Fruit fly (Drosophila melanogaster): ENCODE data around the gene Prp4k.

Prp4k gene

DNA sequence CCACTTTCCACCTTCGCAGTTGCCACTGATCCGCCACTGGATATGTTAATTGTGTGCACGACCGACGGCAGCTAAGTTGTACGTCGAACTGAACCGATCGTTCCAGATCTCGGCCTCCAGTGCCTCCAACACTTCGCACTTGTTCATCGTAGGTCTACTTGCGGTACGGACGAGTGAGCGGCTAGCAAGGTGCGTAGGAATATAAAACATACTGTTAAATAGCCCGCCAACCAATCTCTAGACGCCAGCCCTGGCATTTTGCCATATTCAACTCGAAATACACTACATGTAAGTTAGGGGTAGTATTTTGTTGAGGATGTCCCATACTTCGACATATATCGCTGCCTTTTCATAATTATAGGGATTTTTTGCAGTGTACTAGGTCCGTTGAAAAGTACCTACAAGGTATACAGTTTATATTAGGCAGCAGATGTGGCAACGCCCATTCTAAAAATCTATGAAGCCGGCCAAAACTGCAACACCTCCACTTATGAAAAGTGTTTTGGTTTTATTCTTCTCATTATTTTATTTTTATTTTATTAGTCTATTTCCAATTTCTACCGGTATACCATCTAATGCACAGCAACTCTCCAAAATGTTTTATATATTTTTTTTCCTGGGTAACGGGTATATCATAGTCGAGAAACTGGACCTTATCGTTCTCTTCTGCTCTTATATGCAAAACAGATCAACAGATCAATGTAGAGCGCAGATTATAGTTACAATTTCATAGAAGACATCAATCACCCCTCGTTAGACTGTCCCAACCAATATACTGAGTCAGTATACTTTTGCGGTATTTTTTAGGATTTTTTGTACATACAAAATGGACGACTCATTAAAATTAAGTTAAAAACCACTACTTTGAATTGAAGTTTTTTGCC is 12.0 kb upstream of the Prp4k start, which contains the start of the genes pyx and CG33229 (continued):
- peak; percentile 45 for TF ChIP-seq NK7.1 (GFP tag; optimal IDR thresholded peaks at IDR 0.05)
- peak; percentile 75 for TF ChIP-seq Hmx (GFP tag; optimal IDR thresholded peaks at IDR 0.05)
- peak; percentile 84 for TF ChIP-seq chn (GFP tag; optimal IDR thresholded peaks at IDR 0.05)
- no peak for TF ChIP-seq zen2 (GFP tag; IDR thresholded peaks at IDR 0.05; ENCODE audit: partially characterized antibody)
- no peak for TF ChIP-seq z (GFP tag; IDR thresholded peaks at IDR 0.05)
- TF ChIP-seq ERR (GFP tag; optimal IDR thresholded peaks at IDR 0.05), result no peak
- TF ChIP-seq CG2116 (GFP tag; optimal IDR thresholded peaks at IDR 0.05), result peak; percentile 61
- peak; percentile 61 for TF ChIP-seq CG12219 (GFP tag; optimal IDR thresholded peaks at IDR 0.05)
- peak; percentile 57 for TF ChIP-seq Side (GFP tag; optimal IDR thresholded peaks at IDR 0.05)
- peak; percentile 59 for TF ChIP-seq Myb (GFP tag; optimal IDR thresholded peaks at IDR 0.05)
- peak; percentile 78 for TF ChIP-seq Six4 (GFP tag; optimal IDR thresholded peaks at IDR 0.05)
- TF ChIP-seq Eip74EF (GFP tag; optimal IDR thresholded peaks at IDR 0.05), result no peak
- TF ChIP-seq CG2199 (GFP tag; IDR thresholded peaks at IDR 0.05), result 0 out of 3 replicates have a peak, but pooled peaks have one; percentile 57
- peak; percentile 75 for TF ChIP-seq disco-r (GFP tag; optimal IDR thresholded peaks at IDR 0.05)
- peak; percentile 19 for TF ChIP-seq CG6854 (GFP tag; optimal IDR thresholded peaks at IDR 0.05)
- TF ChIP-seq CG7745 (tag; optimal IDR thresholded peaks at IDR 0.05), result no peak
- TF ChIP-seq CG14710 (tag; optimal IDR thresholded peaks at IDR 0.05), result peak; percentile 77
- TF ChIP-seq sd (tag; optimal IDR thresholded peaks at IDR 0.05), result peak; percentile 31
- peak; percentile 87 for TF ChIP-seq Ptx1 (GFP tag; IDR thresholded peaks at IDR 0.05)
- peak; percentile 57 for TF ChIP-seq pzg (GFP tag; optimal IDR thresholded peaks at IDR 0.05)
- peak; percentile 87 for TF ChIP-seq CG7839 (tag; optimal IDR thresholded peaks at IDR 0.05)
- TF ChIP-seq ash1 (GFP tag; optimal IDR thresholded peaks at IDR 0.05), result no peak
- TF ChIP-seq twi (tag; optimal IDR thresholded peaks at IDR 0.05), result peak; percentile 77
- TF ChIP-seq CG10366 (GFP tag; IDR thresholded peaks at IDR 0.05), result peak; percentile 80
- peak; percentile 87 for TF ChIP-seq CG11504 (tag; optimal IDR thresholded peaks at IDR 0.05)
- peak; percentile 80 for TF ChIP-seq CG4854 (GFP tag; optimal IDR thresholded peaks at IDR 0.05)
- peak; percentile 71 for TF ChIP-seq CG17829 (tag; optimal IDR thresholded peaks at IDR 0.05)
- peak; percentile 81 for TF ChIP-seq fd3F (GFP tag; optimal IDR thresholded peaks at IDR 0.05)
- TF ChIP-seq Lpt (GFP tag; optimal IDR thresholded peaks at IDR 0.05), result no peak
- peak; percentile 79 for TF ChIP-seq CG6765 (GFP tag; optimal IDR thresholded peaks at IDR 0.05)
- TF ChIP-seq dmrt99B (tag; optimal IDR thresholded peaks at IDR 0.05), result peak; percentile 81
- TF ChIP-seq lola (GFP tag; optimal IDR thresholded peaks at IDR 0.05), result peak in 1 of 3 experiments; percentile 80
- TF ChIP-seq sens (GFP tag), result peak; percentile 96
- TF ChIP-seq sob (GFP tag; IDR thresholded peaks at IDR 0.05), result peak; percentile 86
- TF ChIP-seq Bgb (GFP tag; IDR thresholded peaks at IDR 0.05; ENCODE audit: partially characterized antibody), result no peak
- TF ChIP-seq HmgZ (tag; optimal IDR thresholded peaks at IDR 0.05), result peak; percentile 56
- peak; percentile 88 for TF ChIP-seq CG15269 (tag; optimal IDR thresholded peaks at IDR 0.05)
- TF ChIP-seq trh (GFP tag; optimal IDR thresholded peaks at IDR 0.05), result peak; percentile 59
- peak; percentile 70 for TF ChIP-seq CG30431 (GFP tag; optimal IDR thresholded peaks at IDR 0.05)
- peak; percentile 75 for TF ChIP-seq H2.0 (GFP tag; IDR thresholded peaks at IDR 0.05)
- peak; percentile 50 for TF ChIP-seq CG17612 (GFP tag; IDR thresholded peaks at IDR 0.05)
- TF ChIP-seq CG11085 (GFP tag; IDR thresholded peaks at IDR 0.05), result peak; percentile 72
- TF ChIP-seq Ets65A (GFP tag), result peak; percentile 99
- TF ChIP-seq TFAM (GFP tag; optimal IDR thresholded peaks at IDR 0.05), result peak; percentile 31
- no peak; the same call in 1 of the 2 replicates for TF ChIP-seq gt (GFP tag; IDR thresholded peaks at IDR 0.05)
- peak; percentile 36 for TF ChIP-seq en (GFP tag; optimal IDR thresholded peaks at IDR 0.05)
- TF ChIP-seq CG9817 (tag; optimal IDR thresholded peaks at IDR 0.05), result peak; percentile 90
- TF ChIP-seq gce (GFP tag; IDR thresholded peaks at IDR 0.05), result peak; percentile 60; the same call in 2 of the 3 replicates
- TF ChIP-seq CG7357 (GFP tag; IDR thresholded peaks at IDR 0.05), result peak; percentile 77

Measured in whole organism, embryonic.